Worm (Caenorhabditis elegans): ENCODE data around the gene glb-3.

DNA sequence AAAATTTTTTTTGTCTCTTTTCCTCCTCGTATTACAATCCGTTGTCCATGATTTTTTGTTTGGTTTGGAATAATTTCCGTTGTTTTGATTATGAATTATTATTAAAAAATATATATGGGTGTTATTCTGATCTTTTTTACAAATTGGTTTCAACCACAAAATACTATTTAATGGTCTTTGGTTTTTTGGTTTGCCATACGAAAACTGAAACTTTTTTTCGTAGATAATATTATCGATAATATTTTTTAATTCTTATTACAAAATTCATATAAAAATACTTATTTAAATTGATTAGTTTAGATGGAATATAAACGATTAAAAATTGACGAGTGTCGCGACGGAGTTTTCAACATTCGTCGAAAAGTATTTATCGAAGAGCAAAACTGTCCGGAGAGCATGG is 7.2 kb upstream of the glb-3 start, which contains the start of gene jmjd-5:
- TF ChIP-seq Y22D7AL.16 (tag; optimal IDR thresholded peaks at IDR 0.05) = no peak
- TF ChIP-seq lin-11 (tag; optimal IDR thresholded peaks at IDR 0.05) = no peak
- no peak for TF ChIP-seq gmeb-2 (tag; optimal IDR thresholded peaks at IDR 0.05)
- no peak for TF ChIP-seq elt-2 (tag; optimal IDR thresholded peaks at IDR 0.05)
- no peak for TF ChIP-seq tbx-2 (tag; optimal IDR thresholded peaks at IDR 0.05)
- no peak for TF ChIP-seq ama-1 (optimal IDR thresholded peaks at IDR 0.05)
- TF ChIP-seq K02D7.2 (tag; optimal IDR thresholded peaks at IDR 0.05) = no peak
- no peak for TF ChIP-seq ceh-14 (tag; optimal IDR thresholded peaks at IDR 0.05)
- TF ChIP-seq ceh-6 (GFP tag; optimal IDR thresholded peaks at IDR 0.05) = no peak
- TF ChIP-seq hlh-15 (tag; optimal IDR thresholded peaks at IDR 0.05) = no peak
- no peak for TF ChIP-seq ttx-3 (tag; optimal IDR thresholded peaks at IDR 0.05)
